ENCODE assay signal across 5 worm cellular contexts in the genomic region with DNA sequence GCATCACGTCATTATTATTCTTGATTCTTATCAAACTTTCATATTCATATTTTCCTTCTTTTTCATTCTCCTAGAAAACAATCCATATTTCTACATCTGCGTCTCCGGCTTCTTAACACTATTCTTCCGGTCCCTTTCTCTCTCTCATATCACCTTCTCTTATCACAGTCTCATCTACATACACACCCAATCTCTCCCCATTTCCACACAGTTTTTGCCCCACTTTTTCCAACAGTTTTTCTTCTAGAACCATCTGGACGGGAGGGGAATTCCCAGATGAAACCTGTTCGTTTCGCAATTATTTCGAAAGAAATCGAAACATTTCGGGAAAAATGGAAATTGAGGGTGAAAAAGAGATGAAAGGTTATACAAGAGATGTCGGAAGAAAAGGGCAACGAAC.
A peak's percentile ranks its signal among the peaks of the same experiment; 100 is the strongest.
TF ChIP-seq lines count a peak whose summit lies in the region.

No protein-coding gene starts in this region.

TF ChIP-seq in whole organism, L1 larva, 84 proteins besides CTCF, POLR2A, EP300 and RAD21 (continued from another document and continues in another):
- TF ChIP-seq nhr-90 (tag; optimal IDR thresholded peaks at IDR 0.05; lab: Kevin White, UChicago; ENCODE audit: poor library complexity) (peak; percentile 7), ceh-8 (GFP tag; optimal IDR thresholded peaks at IDR 0.05; lab: Kevin White, UChicago) (no peak), mef-2 (tag; optimal IDR thresholded peaks at IDR 0.05; lab: Kevin White, UChicago) (no peak), nhr-20 (tag; optimal IDR thresholded peaks at IDR 0.05; lab: Kevin White, UChicago) (peak; percentile 39), ama-1 (optimal IDR thresholded peaks at IDR 0.05; lab: Kevin White, UChicago) (no peak), ceh-82 (tag; optimal IDR thresholded peaks at IDR 0.05; lab: Kevin White, UChicago) (peak in 1 of 3 experiments; percentile 22), vab-15 (tag; optimal IDR thresholded peaks at IDR 0.05; lab: Kevin White, UChicago) (no peak), snu-23 (GFP tag; optimal IDR thresholded peaks at IDR 0.05; lab: Kevin White, UChicago) (peak; percentile 19), dsc-1 (tag; optimal IDR thresholded peaks at IDR 0.05; lab: Kevin White, UChicago) (no peak), lin-14 (GFP tag; optimal IDR thresholded peaks at IDR 0.05; lab: Kevin White, UChicago) (peak; percentile 48), lin-15B (tag; optimal IDR thresholded peaks at IDR 0.05; lab: Kevin White, UChicago) (no peak), efl-1 (optimal IDR thresholded peaks at IDR 0.05; lab: Kevin White, UChicago) (peak in 1 of 2 experiments; percentile 25), efl-1 (GFP tag; optimal IDR thresholded peaks at IDR 0.05 in 1 of 2; lab: Kevin White, UChicago) (peak in 1 of 2 experiments; percentile 0), nhr-71 (tag; optimal IDR thresholded peaks at IDR 0.05; lab: Kevin White, UChicago) (peak; percentile 32), dpl-1 (GFP tag; optimal IDR thresholded peaks at IDR 0.05; lab: Kevin White, UChicago) (no peak), skn-1 (tag; optimal IDR thresholded peaks at IDR 0.05; lab: Kevin White, UChicago) (peak; percentile 80), nhr-47 (tag; optimal IDR thresholded peaks at IDR 0.05; lab: Kevin White, UChicago) (no peak), unc-86 (tag; optimal IDR thresholded peaks at IDR 0.05; lab: Kevin White, UChicago) (no peak), lsy-2 (tag; optimal IDR thresholded peaks at IDR 0.05; lab: Kevin White, UChicago) (peak in 1 of 2 experiments; percentile 36), egl-13 (tag; optimal IDR thresholded peaks at IDR 0.05; lab: Kevin White, UChicago) (no peak), isw-1 (GFP tag; IDR thresholded peaks at IDR 0.05; lab: Robert Waterston, UW) (no peak), unc-98 (GFP tag; IDR thresholded peaks at IDR 0.05; lab: Robert Waterston, UW) (no peak), pag-3 (tag; optimal IDR thresholded peaks at IDR 0.05; lab: Kevin White, UChicago; ENCODE audit: borderline replicate concordance, insufficient read depth) (no peak), mdl-1 (tag; optimal IDR thresholded peaks at IDR 0.05; lab: Kevin White, UChicago) (peak in 1 of 2 experiments; percentile 2), hpl-2 (GFP tag; optimal IDR thresholded peaks at IDR 0.05; lab: Kevin White, UChicago) (no peak)

TF ChIP-seq in whole organism, L2 larva, 48 proteins besides CTCF, POLR2A, EP300 and RAD21 (continued from another document):
- no peak for TF ChIP-seq elt-1 (tag; optimal IDR thresholded peaks at IDR 0.05; lab: Kevin White, UChicago)
- TF ChIP-seq ama-1 (optimal IDR thresholded peaks at IDR 0.05; lab: Kevin White, UChicago) = peak; percentile 61
- TF ChIP-seq mdl-1 (tag; optimal IDR thresholded peaks at IDR 0.05; lab: Kevin White, UChicago) = no peak
- peak in 1 of 2 experiments; percentile 47 for TF ChIP-seq lsy-2 (tag; optimal IDR thresholded peaks at IDR 0.05; lab: Kevin White, UChicago)
- peak; percentile 72 for TF ChIP-seq C34F6.9 (tag; optimal IDR thresholded peaks at IDR 0.05; lab: Kevin White, UChicago)
TF ChIP-seq in whole organism, L2 larva: peak in this region for 12.

TF ChIP-seq in whole organism, L3 larva, 47 proteins besides CTCF, POLR2A, EP300 and RAD21 (continued from another document):
- TF ChIP-seq nhr-25 (tag; optimal IDR thresholded peaks at IDR 0.05; lab: Kevin White, UChicago) (peak; percentile 82), lsy-12 (tag; optimal IDR thresholded peaks at IDR 0.05; lab: Kevin White, UChicago) (peak; percentile 65), ceh-28 (tag; optimal IDR thresholded peaks at IDR 0.05; lab: Kevin White, UChicago) (peak; percentile 76), elt-3 (tag; optimal IDR thresholded peaks at IDR 0.05; lab: Kevin White, UChicago) (peak in 1 of 3 experiments; percentile 89)

TF ChIP-seq in whole organism, L4 larva, 104 proteins besides CTCF, POLR2A, EP300 and RAD21 (continued from another document and continues in another):
- TF ChIP-seq nhr-77 (tag; optimal IDR thresholded peaks at IDR 0.05; lab: Kevin White, UChicago) (peak; percentile 68), snpc-4 (tag; optimal IDR thresholded peaks at IDR 0.05; lab: Kevin White, UChicago) (no peak), dmd-6 (GFP tag; IDR thresholded peaks at IDR 0.05; lab: Robert Waterston, UW) (peak; percentile 82), hif-1 (tag; optimal IDR thresholded peaks at IDR 0.05; lab: Kevin White, UChicago) (peak in 1 of 2 experiments; percentile 11), daf-16 (GFP tag; optimal IDR thresholded peaks at IDR 0.05; lab: Kevin White, UChicago) (no peak), daf-16 (tag; optimal IDR thresholded peaks at IDR 0.05; lab: Kevin White, UChicago) (peak; percentile 85), Y75B8A.6 (GFP tag; IDR thresholded peaks at IDR 0.05; lab: Robert Waterston, UW) (0 out of 2 replicates have a peak, but pooled peaks have one; percentile 13), nhr-48 (tag; optimal IDR thresholded peaks at IDR 0.05; lab: Kevin White, UChicago) (peak; percentile 79), lsy-2 (tag; optimal IDR thresholded peaks at IDR 0.05; lab: Kevin White, UChicago) (peak; percentile 44 to 68), hlh-11 (tag; optimal IDR thresholded peaks at IDR 0.05; lab: Kevin White, UChicago) (peak; percentile 89), egl-27 (tag; optimal IDR thresholded peaks at IDR 0.05; lab: Kevin White, UChicago) (no peak), aly-2 (tag; optimal IDR thresholded peaks at IDR 0.05; lab: Kevin White, UChicago) (no peak), ztf-11 (tag; optimal IDR thresholded peaks at IDR 0.05; lab: Kevin White, UChicago) (no peak), ZK337.2 (GFP tag; IDR thresholded peaks at IDR 0.05; lab: Robert Waterston, UW) (no peak), snpc-1.2 (GFP tag; IDR thresholded peaks at IDR 0.05; lab: Robert Waterston, UW) (no peak), mdl-1 (tag; optimal IDR thresholded peaks at IDR 0.05; lab: Kevin White, UChicago) (peak; percentile 21 to 36), R02D3.7 (tag; optimal IDR thresholded peaks at IDR 0.05; lab: Kevin White, UChicago) (no peak), Y48G9A.11 (GFP tag; IDR thresholded peaks at IDR 0.05; lab: Robert Waterston, UW) (no peak), F10B5.3 (tag; optimal IDR thresholded peaks at IDR 0.05; lab: Kevin White, UChicago) (no peak), pha-4 (GFP tag; IDR thresholded peaks at IDR 0.05; lab: Robert Waterston, UW) (no peak), pha-4 (tag; optimal IDR thresholded peaks at IDR 0.05; lab: Kevin White, UChicago) (no peak), nhr-6 (tag; optimal IDR thresholded peaks at IDR 0.05; lab: Kevin White, UChicago) (peak; percentile 51), madf-9 (GFP tag; conservative IDR thresholded peaks at IDR 0.05; lab: Robert Waterston, UW) (no peak), fkh-10 (GFP tag; optimal IDR thresholded peaks at IDR 0.05; lab: Kevin White, UChicago) (no peak), spr-1 (tag; optimal IDR thresholded peaks at IDR 0.05; lab: Kevin White, UChicago) (peak; percentile 32), mdt-29 (GFP tag; IDR thresholded peaks at IDR 0.05; lab: Robert Waterston, UW) (peak; percentile 83), nhr-28 (tag; optimal IDR thresholded peaks at IDR 0.05; lab: Kevin White, UChicago) (peak; percentile 86), daf-19 (GFP tag; conservative IDR thresholded peaks at IDR 0.05; lab: Robert Waterston, UW) (no peak), daf-12 (tag; optimal IDR thresholded peaks at IDR 0.05; lab: Kevin White, UChicago) (no peak), egl-43 (GFP tag; IDR thresholded peaks at IDR 0.05; lab: Robert Waterston, UW) (no peak), ceh-20 (GFP tag; IDR thresholded peaks at IDR 0.05; lab: Robert Waterston, UW) (no peak), ces-1 (GFP tag; optimal IDR thresholded peaks at IDR 0.05; lab: Kevin White, UChicago) (no peak), D1046.2 (GFP tag; IDR thresholded peaks at IDR 0.05; lab: Robert Waterston, UW) (no peak), Y105C5A.15 (GFP tag; IDR thresholded peaks at IDR 0.05; lab: Robert Waterston, UW) (no peak), unc-130 (GFP tag; optimal IDR thresholded peaks at IDR 0.05; lab: Kevin White, UChicago) (no peak), arid-1 (GFP tag; conservative IDR thresholded peaks at IDR 0.05; lab: Robert Waterston, UW) (no peak), spr-3 (GFP tag; optimal IDR thresholded peaks at IDR 0.05; lab: Kevin White, UChicago) (no peak), php-3 (GFP tag; IDR thresholded peaks at IDR 0.05; lab: Robert Waterston, UW) (0 out of 2 replicates have a peak, but pooled peaks have one; percentile 12), lim-7 (GFP tag; IDR thresholded peaks at IDR 0.05; lab: Robert Waterston, UW) (no peak), cey-2 (tag; optimal IDR thresholded peaks at IDR 0.05; lab: Kevin White, UChicago; ENCODE audit: borderline replicate concordance, insufficient read depth) (peak; percentile 65), ceh-62 (tag; optimal IDR thresholded peaks at IDR 0.05; lab: Kevin White, UChicago) (no peak), lin-15B (tag; optimal IDR thresholded peaks at IDR 0.05; lab: Kevin White, UChicago) (no peak), F26F4.8 (GFP tag; conservative IDR thresholded peaks at IDR 0.05; lab: Robert Waterston, UW) (no peak), lin-13 (GFP tag; optimal IDR thresholded peaks at IDR 0.05; lab: Kevin White, UChicago) (no peak), hmg-1.1 (GFP tag; IDR thresholded peaks at IDR 0.05; lab: Robert Waterston, UW) (0 out of 2 replicates have a peak, but pooled peaks have one; percentile 21), mes-2 (tag; optimal IDR thresholded peaks at IDR 0.05; lab: Kevin White, UChicago; ENCODE audit: poor library complexity, severe bottlenecking) (peak; percentile 19), dmd-9 (GFP tag; IDR thresholded peaks at IDR 0.05; lab: Robert Waterston, UW) (no peak), sdz-12 (GFP tag; optimal IDR thresholded peaks at IDR 0.05; lab: Kevin White, UChicago) (no peak)

TF ChIP-seq in whole organism, young adult, 124 proteins besides CTCF, POLR2A, EP300 and RAD21 (continued from another document and continues in another):
- TF ChIP-seq nhr-120 (GFP tag; IDR thresholded peaks at IDR 0.05; lab: Robert Waterston, UW) (no peak), ztf-3 (GFP tag; optimal IDR thresholded peaks at IDR 0.05; lab: Kevin White, UChicago) (no peak), hlh-12 (tag; optimal IDR thresholded peaks at IDR 0.05; lab: Kevin White, UChicago) (no peak), F22D6.2 (tag; optimal IDR thresholded peaks at IDR 0.05; lab: Kevin White, UChicago) (no peak), F37B4.10 (GFP tag; IDR thresholded peaks at IDR 0.05; lab: Robert Waterston, UW) (no peak), snpc-1.1 (tag; optimal IDR thresholded peaks at IDR 0.05; lab: Kevin White, UChicago; ENCODE audit: insufficient read depth) (no peak), Y53F4B.3 (GFP tag; IDR thresholded peaks at IDR 0.05; lab: Robert Waterston, UW) (no peak), atf-7 (tag; optimal IDR thresholded peaks at IDR 0.05; lab: Kevin White, UChicago) (peak; percentile 30), cebp-1 (GFP tag; IDR thresholded peaks at IDR 0.05; lab: Robert Waterston, UW) (peak; percentile 95), cebp-1 (tag; optimal IDR thresholded peaks at IDR 0.05; lab: Kevin White, UChicago) (peak; percentile 98), ama-1 (optimal IDR thresholded peaks at IDR 0.05; lab: Kevin White, UChicago) (no peak), ama-1 (GFP tag; optimal IDR thresholded peaks at IDR 0.05; lab: Kevin White, UChicago) (no peak), attf-3 (GFP tag; conservative IDR thresholded peaks at IDR 0.05; lab: Robert Waterston, UW) (no peak), hmg-20 (GFP tag; IDR thresholded peaks at IDR 0.05; lab: Robert Waterston, UW) (no peak), sptf-2 (GFP tag; optimal IDR thresholded peaks at IDR 0.05; lab: Kevin White, UChicago) (no peak), die-1 (tag; optimal IDR thresholded peaks at IDR 0.05; lab: Kevin White, UChicago) (no peak), attf-5 (GFP tag; optimal IDR thresholded peaks at IDR 0.05; lab: Kevin White, UChicago) (peak; percentile 72), repo-1 (tag; optimal IDR thresholded peaks at IDR 0.05; lab: Kevin White, UChicago) (peak; percentile 29), madf-3 (GFP tag; IDR thresholded peaks at IDR 0.05; lab: Robert Waterston, UW) (no peak), Y56A3A.18 (GFP tag; IDR thresholded peaks at IDR 0.05; lab: Robert Waterston, UW) (no peak), egrh-3 (GFP tag; IDR thresholded peaks at IDR 0.05; lab: Robert Waterston, UW) (no peak; the same call in 1 of the 2 replicates), Y95B8A.8 (GFP tag; IDR thresholded peaks at IDR 0.05; lab: Robert Waterston, UW) (no peak), ceh-27 (GFP tag; optimal IDR thresholded peaks at IDR 0.05; lab: Kevin White, UChicago) (peak; percentile 11), let-607 (tag; optimal IDR thresholded peaks at IDR 0.05; lab: Kevin White, UChicago) (no peak), mes-4 (tag; optimal IDR thresholded peaks at IDR 0.05; lab: Kevin White, UChicago) (no peak), F49E8.2 (tag; optimal IDR thresholded peaks at IDR 0.05; lab: Kevin White, UChicago; ENCODE audit: insufficient read depth) (no peak), fkh-3 (tag; optimal IDR thresholded peaks at IDR 0.05; lab: Kevin White, UChicago) (no peak), Y79H2A.3 (GFP tag; conservative IDR thresholded peaks at IDR 0.05; lab: Robert Waterston, UW) (no peak), madf-10 (tag; optimal IDR thresholded peaks at IDR 0.05; lab: Kevin White, UChicago) (peak; percentile 36), F23B12.7 (tag; optimal IDR thresholded peaks at IDR 0.05; lab: Kevin White, UChicago; ENCODE audit: insufficient read depth) (no peak), hlh-26 (GFP tag; conservative IDR thresholded peaks at IDR 0.05; lab: Robert Waterston, UW) (no peak), somi-1 (GFP tag; optimal IDR thresholded peaks at IDR 0.05; lab: Kevin White, UChicago) (peak; percentile 55), D2030.7 (GFP tag; IDR thresholded peaks at IDR 0.05; lab: Robert Waterston, UW) (no peak), ztf-22 (GFP tag; optimal IDR thresholded peaks at IDR 0.05; lab: Kevin White, UChicago) (no peak), ets-4 (GFP tag; optimal IDR thresholded peaks at IDR 0.05; lab: Kevin White, UChicago) (no peak), lin-26 (GFP tag; IDR thresholded peaks at IDR 0.05; lab: Robert Waterston, UW) (0 out of 2 replicates have a peak, but pooled peaks have one; percentile 49), rcor-1 (GFP tag; IDR thresholded peaks at IDR 0.05; lab: Robert Waterston, UW) (no peak), nhr-179 (tag; optimal IDR thresholded peaks at IDR 0.05; lab: Kevin White, UChicago) (no peak), hmg-1.2 (GFP tag; IDR thresholded peaks at IDR 0.05; lab: Robert Waterston, UW) (peak; percentile 51; the same call in 1 of the 2 replicates), T26A5.8 (tag; optimal IDR thresholded peaks at IDR 0.05; lab: Kevin White, UChicago) (no peak), snpc-1.3 (tag; optimal IDR thresholded peaks at IDR 0.05; lab: Kevin White, UChicago; ENCODE audit: insufficient read depth) (no peak), rpc-1 (optimal IDR thresholded peaks at IDR 0.05; lab: Kevin White, UChicago) (peak; percentile 49), rpc-1 (tag; optimal IDR thresholded peaks at IDR 0.05; lab: Kevin White, UChicago) (no peak), nfya-1 (tag; optimal IDR thresholded peaks at IDR 0.05; lab: Kevin White, UChicago; ENCODE audit: borderline replicate concordance, insufficient read depth) (no peak), madf-8 (GFP tag; conservative IDR thresholded peaks at IDR 0.05; lab: Robert Waterston, UW) (no peak), cebp-2 (GFP tag; IDR thresholded peaks at IDR 0.05; lab: Robert Waterston, UW) (no peak), lin-40 (tag; optimal IDR thresholded peaks at IDR 0.05; lab: Kevin White, UChicago) (peak; percentile 57), ztf-26 (tag; optimal IDR thresholded peaks at IDR 0.05; lab: Kevin White, UChicago) (peak; percentile 47), T07F8.4 (tag; optimal IDR thresholded peaks at IDR 0.05; lab: Kevin White, UChicago) (no peak), Y53G8AR.9 (GFP tag; conservative IDR thresholded peaks at IDR 0.05; lab: Robert Waterston, UW) (no peak), rec-8 (tag; optimal IDR thresholded peaks at IDR 0.05; lab: Kevin White, UChicago) (no peak), tlf-1 (GFP tag; optimal IDR thresholded peaks at IDR 0.05; lab: Kevin White, UChicago) (no peak), nfyb-1 (GFP tag; IDR thresholded peaks at IDR 0.05; lab: Robert Waterston, UW) (peak; percentile 81), egl-18 (GFP tag; IDR thresholded peaks at IDR 0.05; lab: Robert Waterston, UW) (0 out of 2 replicates have a peak, but pooled peaks have one; percentile 54), efl-1 (GFP tag; optimal IDR thresholded peaks at IDR 0.05; lab: Kevin White, UChicago) (no peak)
